Worm (Caenorhabditis elegans): Measurements from ENCODE around the gene F39F10.2.

Gene F39F10.2

ce11 chrX:16931255-16932023 lies 36.8 kb downstream of the F39F10.2 start:
- TF ChIP-seq nhr-12 (tag; optimal IDR thresholded peaks at IDR 0.05) (no peak), mbf-1 (tag; optimal IDR thresholded peaks at IDR 0.05) (no peak), crh-2 (tag; optimal IDR thresholded peaks at IDR 0.05) (no peak), nhr-237 (tag; optimal IDR thresholded peaks at IDR 0.05) (peak; percentile 13), ceh-16 (tag; optimal IDR thresholded peaks at IDR 0.05) (no peak), ztf-4 (tag; optimal IDR thresholded peaks at IDR 0.05) (peak; percentile 87), nhr-129 (tag; optimal IDR thresholded peaks at IDR 0.05) (peak; percentile 96), nhr-25 (tag; optimal IDR thresholded peaks at IDR 0.05) (peak; percentile 67), fos-1 (tag; optimal IDR thresholded peaks at IDR 0.05) (no peak), nhr-77 (tag; optimal IDR thresholded peaks at IDR 0.05) (peak; percentile 18), nhr-23 (tag; optimal IDR thresholded peaks at IDR 0.05) (no peak), snpc-4 (tag; optimal IDR thresholded peaks at IDR 0.05) (no peak), nhr-21 (tag; optimal IDR thresholded peaks at IDR 0.05) (no peak), ama-1 (optimal IDR thresholded peaks at IDR 0.05) (peak; percentile 99), elt-1 (tag; optimal IDR thresholded peaks at IDR 0.05) (no peak), ztf-1 (GFP tag; conservative IDR thresholded peaks at IDR 0.05) (no peak), lsy-2 (tag; optimal IDR thresholded peaks at IDR 0.05) (peak; percentile 37 to 43), skn-1 (tag; optimal IDR thresholded peaks at IDR 0.05) (peak; percentile 44), aly-2 (tag; optimal IDR thresholded peaks at IDR 0.05) (no peak), sma-9 (GFP tag; optimal IDR thresholded peaks at IDR 0.05) (peak; percentile 40), sma-9 (tag; optimal IDR thresholded peaks at IDR 0.05) (no peak), nhr-10 (tag; optimal IDR thresholded peaks at IDR 0.05) (peak; percentile 33), unc-55 (GFP tag; optimal IDR thresholded peaks at IDR 0.05) (no peak), C34F6.9 (tag; optimal IDR thresholded peaks at IDR 0.05) (no peak), sem-4 (tag; optimal IDR thresholded peaks at IDR 0.05) (peak; percentile 66), lin-13 (GFP tag; optimal IDR thresholded peaks at IDR 0.05) (peak; percentile 81)

ce11 chrX:16942316-16942715 lies 47.6 kb downstream of the F39F10.2 start:
- no peak for TF ChIP-seq peb-1 (tag; optimal IDR thresholded peaks at IDR 0.05)
- TF ChIP-seq sma-9 (GFP tag; optimal IDR thresholded peaks at IDR 0.05) = no peak
- no peak for TF ChIP-seq sma-9 (tag; optimal IDR thresholded peaks at IDR 0.05)
- no peak for TF ChIP-seq ama-1 (optimal IDR thresholded peaks at IDR 0.05)
- TF ChIP-seq blmp-1 (tag; optimal IDR thresholded peaks at IDR 0.05; ENCODE audit: insufficient read depth) = no peak
- TF ChIP-seq dmd-4 (tag; optimal IDR thresholded peaks at IDR 0.05) = no peak
- no peak for TF ChIP-seq ceh-82 (tag; optimal IDR thresholded peaks at IDR 0.05)
- TF ChIP-seq egl-27 (tag; optimal IDR thresholded peaks at IDR 0.05) = no peak
- TF ChIP-seq nhr-25 (tag; optimal IDR thresholded peaks at IDR 0.05) = no peak
- no peak for TF ChIP-seq unc-62 (GFP tag; optimal IDR thresholded peaks at IDR 0.05)
- TF ChIP-seq gmeb-1 (tag; optimal IDR thresholded peaks at IDR 0.05) = no peak
- TF ChIP-seq nhr-12 (tag; optimal IDR thresholded peaks at IDR 0.05) = no peak
- TF ChIP-seq aly-2 (tag; optimal IDR thresholded peaks at IDR 0.05) = no peak
- TF ChIP-seq crh-2 (tag; optimal IDR thresholded peaks at IDR 0.05) = no peak
- no peak for TF ChIP-seq mdl-1 (tag; optimal IDR thresholded peaks at IDR 0.05)

DNA sequence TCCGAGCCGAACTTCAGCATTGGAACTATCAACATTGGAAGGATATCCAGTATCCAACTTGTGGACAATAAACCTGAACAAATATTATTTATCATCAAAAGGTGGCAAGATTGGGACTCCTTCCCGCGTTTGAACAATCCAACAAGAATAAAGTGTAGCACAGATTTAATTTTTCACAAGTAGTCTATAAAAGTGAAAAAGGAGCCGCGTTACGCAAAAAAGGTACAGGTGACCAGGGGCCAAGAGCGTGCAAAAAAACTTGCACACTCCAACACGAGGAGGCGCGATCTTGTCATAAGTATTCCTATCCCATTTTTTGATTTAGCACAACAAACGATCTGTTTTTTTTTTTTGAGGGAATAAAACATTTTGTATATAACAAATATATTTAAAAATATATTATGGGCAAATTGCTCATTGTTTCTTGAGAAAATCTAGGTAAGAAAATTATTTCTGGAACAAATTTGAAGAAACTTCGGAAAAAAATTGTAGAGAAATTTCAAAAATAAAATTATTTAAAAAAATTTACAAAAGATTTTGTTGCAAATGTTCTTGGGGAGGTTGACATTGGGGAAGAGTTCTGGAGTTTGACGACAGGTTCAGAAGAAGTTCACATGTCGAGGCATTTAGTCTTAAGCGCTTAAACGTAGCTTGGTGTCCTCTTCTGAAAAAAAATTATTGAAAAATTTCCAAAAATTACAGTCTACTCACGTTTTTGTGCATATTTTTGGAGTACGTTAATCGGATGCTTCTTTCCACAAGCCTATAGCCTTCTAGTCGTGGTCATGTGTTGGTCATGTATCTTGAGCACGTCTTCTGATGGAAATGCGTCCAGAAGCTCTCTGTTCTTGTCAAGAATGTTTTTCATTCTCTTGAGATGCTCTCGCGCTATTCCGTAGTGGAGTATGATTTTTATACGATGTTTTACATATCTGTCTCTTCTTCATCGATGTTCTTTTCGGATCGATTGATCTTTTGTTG lies 49.5 kb downstream of the F39F10.2 start:
- no peak for TF ChIP-seq nhr-23 (tag; optimal IDR thresholded peaks at IDR 0.05)
- TF ChIP-seq unc-55 (GFP tag; optimal IDR thresholded peaks at IDR 0.05) = peak; percentile 5
- TF ChIP-seq ZK546.5 (tag; optimal IDR thresholded peaks at IDR 0.05) = no peak
- TF ChIP-seq ztf-4 (tag; optimal IDR thresholded peaks at IDR 0.05) = no peak
- peak; percentile 92 for TF ChIP-seq ama-1 (optimal IDR thresholded peaks at IDR 0.05)
- peak; percentile 32 for TF ChIP-seq nhr-129 (tag; optimal IDR thresholded peaks at IDR 0.05)
